Fruit fly (Drosophila melanogaster) S2 (cell line): ENCODE results near the gene Jon65Aii.

Experiments used
- CG8478 ChIP-seq: fragments of >200 bp; optimal IDR thresholded peaks from 2 replicates; lab custom pipeline; 2018
- CTCF ChIP-seq, 2 experiments: fragments of >200 bp; optimal IDR thresholded peaks; 2 replicates each; lab custom pipeline; 2018

- TF ChIP-seq CTCF (optimal IDR thresholded peaks at IDR 0.05; lab: Kevin White, UChicago): no peak
- TF ChIP-seq CG8478 (lab: Kevin White, UChicago): no peak
Observed at dm6 chr3L:6010921-6011320, 41.2 kb upstream of the Jon65Aii start, which contains the start of gene alphaKap4.
